Worm (Caenorhabditis elegans): ENCODE results near the gene cyp-34A5.

cyp-34A5 gene

DNA sequence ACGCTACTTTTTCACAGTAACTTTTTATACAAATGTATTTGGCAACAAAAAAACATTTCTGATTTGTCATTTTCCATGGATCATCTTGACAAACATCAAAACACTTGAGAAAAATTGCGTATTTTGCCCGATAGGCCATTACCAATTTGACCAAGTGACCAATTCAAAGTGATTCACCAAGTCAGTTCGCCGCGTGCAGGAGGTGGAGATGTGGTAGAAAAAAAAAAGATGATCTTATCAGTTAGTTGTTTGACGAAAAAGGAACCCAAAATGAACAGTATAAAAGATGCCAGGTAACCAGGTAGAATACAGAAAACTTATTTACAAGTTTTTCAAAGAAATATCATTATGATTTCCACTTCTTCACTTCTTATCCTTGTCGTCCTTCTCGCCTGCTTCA lies 31.6 kb upstream of the cyp-34A5 start, which contains the start of gene nlp-27:
nlp-27 (plus strand) TSS at position 309 of the 400 bp plus-strand sequence.
- TF ChIP-seq sea-1 (GFP tag; conservative IDR thresholded peaks at IDR 0.05) (no peak), aly-1 (tag; optimal IDR thresholded peaks at IDR 0.05) (no peak), scrt-1 (GFP tag; IDR thresholded peaks at IDR 0.05) (no peak), ets-7 (tag; optimal IDR thresholded peaks at IDR 0.05) (no peak), ceh-13 (GFP tag; optimal IDR thresholded peaks at IDR 0.05) (no peak)

DNA sequence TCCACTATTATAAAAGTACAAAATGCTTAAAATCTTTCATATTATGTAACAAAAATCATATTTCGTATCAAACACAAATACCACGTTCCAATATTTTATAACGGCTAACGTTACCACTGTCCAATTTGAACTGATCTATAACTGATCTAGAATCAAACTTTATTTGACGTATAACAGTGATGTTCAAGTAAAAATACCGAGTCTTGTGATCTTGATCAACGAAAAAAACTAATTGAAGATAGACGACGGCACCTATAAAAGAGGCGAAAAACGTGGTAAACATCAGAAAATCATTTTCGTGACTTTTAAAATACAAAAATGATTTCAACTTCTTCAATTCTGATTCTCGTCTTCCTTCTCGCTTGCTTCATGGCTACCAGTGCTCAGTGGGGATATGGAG lies 30.1 kb upstream of the cyp-34A5 start, which contains the start of gene nlp-28:
nlp-28 (plus strand) TSS at position 285 of the 400 bp plus-strand sequence.
- TF ChIP-seq F13C5.2 (tag; optimal IDR thresholded peaks at IDR 0.05), result no peak
- no peak for TF ChIP-seq B0310.2 (tag; optimal IDR thresholded peaks at IDR 0.05)
- TF ChIP-seq tbx-11 (GFP tag; IDR thresholded peaks at IDR 0.05), result no peak
- TF ChIP-seq tbx-37 (GFP tag; conservative IDR thresholded peaks at IDR 0.05), result no peak
- no peak for TF ChIP-seq ama-1 (optimal IDR thresholded peaks at IDR 0.05)
- TF ChIP-seq scrt-1 (GFP tag; IDR thresholded peaks at IDR 0.05), result no peak
- TF ChIP-seq flt-1 (GFP tag; IDR thresholded peaks at IDR 0.05), result no peak
- no peak for TF ChIP-seq hmbx-1 (tag; optimal IDR thresholded peaks at IDR 0.05)
- no peak for TF ChIP-seq ets-7 (tag; optimal IDR thresholded peaks at IDR 0.05)
- TF ChIP-seq aly-1 (tag; optimal IDR thresholded peaks at IDR 0.05), result no peak
- TF ChIP-seq hnd-1 (tag; optimal IDR thresholded peaks at IDR 0.05), result no peak
- no peak for TF ChIP-seq ceh-36 (tag; optimal IDR thresholded peaks at IDR 0.05)
- TF ChIP-seq sea-1 (GFP tag; conservative IDR thresholded peaks at IDR 0.05), result no peak
- no peak for TF ChIP-seq ceh-13 (GFP tag; optimal IDR thresholded peaks at IDR 0.05)

DNA sequence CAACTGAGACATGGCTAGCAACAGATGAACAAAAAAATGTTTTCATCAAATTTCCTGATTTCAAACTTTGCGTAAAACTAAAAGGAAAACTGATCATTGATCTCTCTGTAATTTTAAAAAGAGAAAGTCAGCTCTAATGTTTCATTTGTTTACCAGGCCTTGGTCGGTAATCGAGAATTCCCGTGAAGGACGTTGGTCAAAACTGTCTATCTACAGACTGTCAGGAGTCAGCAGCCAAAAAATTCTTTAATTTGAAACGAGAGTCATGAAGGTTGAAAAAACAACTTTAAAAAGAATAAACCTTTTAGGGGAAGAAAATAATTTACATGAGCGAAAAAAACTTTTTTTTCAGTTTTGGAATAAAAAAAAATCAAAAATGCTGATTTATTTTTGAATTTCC lies 27.6 kb upstream of the cyp-34A5 start:
- no peak for TF ChIP-seq ceh-13 (GFP tag; optimal IDR thresholded peaks at IDR 0.05)
- no peak for TF ChIP-seq pes-1 (GFP tag; IDR thresholded peaks at IDR 0.05)
- TF ChIP-seq scrt-1 (GFP tag; IDR thresholded peaks at IDR 0.05), result no peak
- no peak for TF ChIP-seq sea-1 (GFP tag; conservative IDR thresholded peaks at IDR 0.05)
- TF ChIP-seq B0310.2 (tag; optimal IDR thresholded peaks at IDR 0.05), result no peak
- TF ChIP-seq aly-1 (tag; optimal IDR thresholded peaks at IDR 0.05), result no peak
- no peak for TF ChIP-seq ets-7 (tag; optimal IDR thresholded peaks at IDR 0.05)
- TF ChIP-seq F13C5.2 (tag; optimal IDR thresholded peaks at IDR 0.05), result no peak
- no peak for TF ChIP-seq flt-1 (GFP tag; IDR thresholded peaks at IDR 0.05)

DNA sequence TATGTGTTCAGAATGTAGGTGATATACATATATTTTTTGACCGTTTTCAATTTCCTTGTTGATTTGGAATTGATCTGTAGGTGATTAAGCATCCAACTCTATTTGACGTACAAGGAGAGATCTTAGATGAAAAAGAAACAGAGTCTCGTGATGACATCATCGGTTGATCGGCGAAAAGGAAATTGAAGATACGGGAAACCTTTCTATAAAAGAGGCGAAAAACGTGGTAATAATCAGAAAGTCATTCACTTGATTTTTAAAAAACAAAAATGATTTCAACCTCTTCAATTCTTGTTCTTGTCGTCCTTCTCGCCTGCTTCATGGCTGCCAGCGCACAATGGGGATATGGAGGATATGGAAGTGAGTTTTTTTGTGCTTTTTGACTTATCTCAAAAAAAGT lies 26.7 kb upstream of the cyp-34A5 start, which contains the start of gene nlp-29:
nlp-29 (plus strand) TSS at position 248 of the 400 bp plus-strand sequence.
- no peak for TF ChIP-seq hmg-4 (GFP tag; optimal IDR thresholded peaks at IDR 0.05)
- no peak for TF ChIP-seq tbx-11 (GFP tag; IDR thresholded peaks at IDR 0.05)
- no peak for TF ChIP-seq scrt-1 (GFP tag; IDR thresholded peaks at IDR 0.05)
- no peak for TF ChIP-seq B0310.2 (tag; optimal IDR thresholded peaks at IDR 0.05)
- TF ChIP-seq ceh-13 (GFP tag; optimal IDR thresholded peaks at IDR 0.05), result no peak
- TF ChIP-seq pes-1 (GFP tag; IDR thresholded peaks at IDR 0.05), result no peak
- TF ChIP-seq F13C5.2 (tag; optimal IDR thresholded peaks at IDR 0.05), result no peak
- no peak for TF ChIP-seq ets-7 (tag; optimal IDR thresholded peaks at IDR 0.05)
- no peak for TF ChIP-seq tra-4 (tag; optimal IDR thresholded peaks at IDR 0.05)
- TF ChIP-seq hmbx-1 (tag; optimal IDR thresholded peaks at IDR 0.05), result no peak

DNA sequence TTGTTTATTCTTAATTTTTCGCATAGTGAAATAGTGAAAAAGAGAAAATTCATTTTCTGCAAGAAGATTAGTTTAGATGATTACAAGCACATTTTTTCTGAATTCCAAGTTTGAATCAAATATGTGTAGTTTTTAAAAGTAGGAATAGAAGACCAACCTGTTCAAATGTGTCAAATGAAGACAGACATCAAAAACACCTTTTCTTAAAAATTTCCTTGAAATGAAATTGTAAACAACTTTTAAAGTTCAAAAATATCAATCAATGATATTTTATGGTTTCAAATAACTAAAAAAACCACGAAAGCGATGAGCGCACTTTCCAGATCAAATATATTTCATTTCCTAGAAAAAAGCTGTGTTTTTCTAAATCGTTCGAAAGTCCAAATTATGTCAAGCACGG lies 24.2 kb upstream of the cyp-34A5 start, which contains the start of gene nlp-30:
nlp-30 (plus strand) TSS at position 301 of the 400 bp plus-strand sequence.
- TF ChIP-seq B0310.2 (tag; optimal IDR thresholded peaks at IDR 0.05), result no peak
- no peak for TF ChIP-seq tra-4 (tag; optimal IDR thresholded peaks at IDR 0.05)
- TF ChIP-seq flt-1 (GFP tag; IDR thresholded peaks at IDR 0.05), result no peak
- TF ChIP-seq tbx-11 (GFP tag; IDR thresholded peaks at IDR 0.05), result no peak

DNA sequence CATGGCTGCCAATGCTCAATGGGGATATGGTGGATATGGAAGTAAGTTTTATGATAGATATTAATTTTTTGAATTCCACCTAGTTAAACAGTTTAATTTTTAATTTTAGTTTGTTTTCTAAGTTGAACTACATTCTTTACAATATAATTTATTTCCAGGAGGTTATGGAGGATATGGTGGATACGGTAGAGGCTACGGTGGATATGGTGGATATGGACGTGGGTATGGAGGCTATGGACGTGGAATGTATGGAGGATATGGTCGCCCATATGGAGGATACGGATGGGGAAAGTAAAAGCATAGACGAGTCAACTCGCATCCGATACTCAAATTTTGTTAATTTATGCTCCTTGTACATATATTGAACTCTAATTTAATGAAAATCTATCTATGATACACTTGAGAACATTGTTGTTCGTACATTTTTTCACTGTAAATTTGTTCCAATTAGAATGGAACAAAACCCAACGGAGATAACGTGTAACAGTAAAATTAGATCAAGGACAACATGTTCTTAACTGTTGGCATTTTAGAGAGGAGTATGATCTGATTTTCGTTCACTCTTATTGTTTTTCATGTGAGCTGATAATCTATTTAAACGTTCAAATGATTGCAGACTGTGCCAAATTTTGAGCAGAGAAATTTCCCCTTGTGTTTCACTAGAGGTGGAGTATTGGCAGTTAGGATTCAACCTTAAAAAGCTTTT lies 22.9 kb upstream of the cyp-34A5 start:
- TF ChIP-seq scrt-1 (GFP tag; IDR thresholded peaks at IDR 0.05), result no peak
- no peak for TF ChIP-seq tbx-11 (GFP tag; IDR thresholded peaks at IDR 0.05)
- no peak for TF ChIP-seq aly-1 (tag; optimal IDR thresholded peaks at IDR 0.05)
- TF ChIP-seq ceh-36 (tag; optimal IDR thresholded peaks at IDR 0.05), result no peak

DNA sequence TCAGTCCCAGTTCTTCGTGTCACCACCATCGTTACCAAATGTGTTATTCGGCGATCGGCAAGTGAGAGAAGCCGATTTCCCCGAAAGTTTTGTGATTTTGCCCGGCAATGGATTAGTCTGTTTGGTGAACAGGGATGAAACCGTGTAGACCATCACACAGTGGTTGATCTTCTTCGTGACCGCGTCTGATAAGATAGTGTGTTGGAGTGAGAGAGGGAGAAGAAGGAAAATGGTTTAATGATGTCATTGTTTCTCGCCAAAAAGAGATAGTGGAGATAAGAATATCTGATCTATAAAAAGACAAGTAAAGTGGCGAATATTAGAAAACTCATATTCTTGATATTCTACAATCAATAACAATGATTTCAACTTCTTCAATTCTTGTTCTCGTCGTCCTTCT lies 22.3 kb upstream of the cyp-34A5 start, which contains the start of gene nlp-31:
nlp-31 (plus strand) TSS at position 237 of the 400 bp plus-strand sequence.
- TF ChIP-seq tbx-11 (GFP tag; IDR thresholded peaks at IDR 0.05) (no peak), scrt-1 (GFP tag; IDR thresholded peaks at IDR 0.05) (no peak), hnd-1 (tag; optimal IDR thresholded peaks at IDR 0.05) (no peak), ceh-36 (tag; optimal IDR thresholded peaks at IDR 0.05) (no peak), hmbx-1 (tag; optimal IDR thresholded peaks at IDR 0.05) (no peak), aly-1 (tag; optimal IDR thresholded peaks at IDR 0.05) (no peak), tbx-37 (GFP tag; conservative IDR thresholded peaks at IDR 0.05) (no peak), ama-1 (optimal IDR thresholded peaks at IDR 0.05) (no peak), F13C5.2 (tag; optimal IDR thresholded peaks at IDR 0.05) (no peak), flt-1 (GFP tag; IDR thresholded peaks at IDR 0.05) (no peak)

DNA sequence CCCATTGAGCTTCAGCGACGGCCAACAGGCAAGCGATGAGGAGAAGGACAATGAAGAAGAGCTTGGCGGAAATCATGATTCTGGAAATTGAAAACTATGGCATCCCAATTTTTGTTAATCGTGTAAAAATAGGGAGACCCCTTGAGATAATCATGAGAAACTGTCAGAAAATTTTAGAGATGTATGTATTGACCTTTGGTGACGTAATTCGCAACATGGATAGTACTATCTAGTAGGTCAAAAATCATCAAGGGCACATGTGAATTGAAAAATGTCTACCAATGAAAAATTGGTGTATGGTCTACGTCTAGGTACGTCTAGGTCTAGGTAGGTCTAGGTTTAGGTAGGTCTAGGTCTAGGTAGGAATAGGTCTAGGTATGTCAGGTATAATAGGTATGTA lies 21.5 kb upstream of the cyp-34A5 start, which contains the start of gene nlp-34:
nlp-34 (minus strand) TSS at position 82 of the 400 bp plus-strand sequence.
- TF ChIP-seq hmg-4 (GFP tag; optimal IDR thresholded peaks at IDR 0.05), result no peak
- TF ChIP-seq scrt-1 (GFP tag; IDR thresholded peaks at IDR 0.05), result no peak
- TF ChIP-seq ets-7 (tag; optimal IDR thresholded peaks at IDR 0.05), result no peak
- TF ChIP-seq ama-1 (optimal IDR thresholded peaks at IDR 0.05), result no peak
- no peak for TF ChIP-seq ceh-13 (GFP tag; optimal IDR thresholded peaks at IDR 0.05)
- TF ChIP-seq ceh-36 (tag; optimal IDR thresholded peaks at IDR 0.05), result no peak
- TF ChIP-seq hnd-1 (tag; optimal IDR thresholded peaks at IDR 0.05), result no peak
- no peak for TF ChIP-seq sea-1 (GFP tag; conservative IDR thresholded peaks at IDR 0.05)
- TF ChIP-seq tbx-37 (GFP tag; conservative IDR thresholded peaks at IDR 0.05), result no peak
- TF ChIP-seq B0310.2 (tag; optimal IDR thresholded peaks at IDR 0.05), result no peak
- TF ChIP-seq tbx-11 (GFP tag; IDR thresholded peaks at IDR 0.05), result no peak
- no peak for TF ChIP-seq F13C5.2 (tag; optimal IDR thresholded peaks at IDR 0.05)
- TF ChIP-seq flt-1 (GFP tag; IDR thresholded peaks at IDR 0.05), result no peak
- TF ChIP-seq hmbx-1 (tag; optimal IDR thresholded peaks at IDR 0.05), result no peak
- TF ChIP-seq tra-4 (tag; optimal IDR thresholded peaks at IDR 0.05), result no peak
- no peak for TF ChIP-seq aly-1 (tag; optimal IDR thresholded peaks at IDR 0.05)
